Worm (Caenorhabditis elegans) whole organism, young adult: ENCODE data around the gene trmt-10C.2.

Source experiments
- B0261.1 ChIP-seq: sonication (generic microtip); optimal IDR thresholded peaks from 2 replicates; lab custom pipeline; 2016; ENCODE audit warnings: mild to moderate bottlenecking, missing genetic modification characterization, moderate library complexity, missing compliant biosample characterization
- C06A6.2 ChIP-seq: fragments of 200-800 bp; sonication (Bioruptor generic); conservative IDR thresholded peaks from 2 replicates; pipeline ENCODE4 v1.3.6; 2022; ENCODE audit warnings: missing genetic modification characterization, missing compliant biosample characterization
- D2030.7 ChIP-seq: fragments of 200-800 bp; sonication (Bioruptor generic); IDR thresholded peaks from 2 replicates; pipeline ENCODE4 v1.3.6; 2022; ENCODE audit warnings: missing genetic modification reagents, missing genetic modification characterization, missing compliant biosample characterization
- F22D6.2 ChIP-seq: sonication (generic microtip); optimal IDR thresholded peaks from 2 replicates; lab custom pipeline; 2016; ENCODE audit warnings: mild to moderate bottlenecking, missing genetic modification characterization, missing compliant biosample characterization
- F33H1.4 ChIP-seq: fragments of 200-800 bp; sonication (Bioruptor generic); IDR thresholded peaks from 2 replicates; pipeline ENCODE4 v1.3.6; 2022; ENCODE audit warnings: missing genetic modification reagents, missing genetic modification characterization, missing compliant biosample characterization
- F37B4.10 ChIP-seq: fragments of 200-800 bp; sonication (Bioruptor generic); IDR thresholded peaks from 2 replicates; pipeline ENCODE4 v1.3.6; 2022; ENCODE audit warnings: missing genetic modification characterization, missing compliant biosample characterization
- F49E8.2 ChIP-seq: sonication (generic microtip); optimal IDR thresholded peaks from 3 replicates; lab custom pipeline; 2017; ENCODE audit warnings: missing genetic modification characterization, mild to moderate bottlenecking, missing compliant biosample characterization, antibody characterized with exemption, moderate library complexity; ENCODE audit not compliant: insufficient read depth
- F57C9.4 ChIP-seq: sonication (generic microtip); optimal IDR thresholded peaks from 2 replicates; lab custom pipeline; 2017; ENCODE audit warnings: mild to moderate bottlenecking, missing genetic modification characterization, missing compliant biosample characterization
- K12H6.12 ChIP-seq: fragments of 200-800 bp; sonication (Bioruptor generic); optimal IDR thresholded peaks from 2 replicates; lab custom pipeline; 2018; ENCODE audit warnings: mild to moderate bottlenecking, missing genetic modification characterization, missing compliant biosample characterization
- Y53F4B.3 ChIP-seq: fragments of 200-800 bp; sonication (Bioruptor generic); IDR thresholded peaks from 2 replicates; pipeline ENCODE4 v1.3.6; 2022; ENCODE audit warnings: missing genetic modification reagents, missing genetic modification characterization, missing compliant biosample characterization
- Y53G8AR.9 ChIP-seq: fragments of 200-800 bp; sonication (Bioruptor generic); conservative IDR thresholded peaks from 2 replicates; pipeline ENCODE4 v1.3.6; 2022; ENCODE audit warnings: missing genetic modification reagents, missing genetic modification characterization, missing compliant biosample characterization
- akir-1 ChIP-seq: fragments of 200-800 bp; sonication (Bioruptor generic); optimal IDR thresholded peaks from 2 replicates; lab custom pipeline; 2018; ENCODE audit warnings: mild to moderate bottlenecking, missing genetic modification characterization, moderate library complexity, missing compliant biosample characterization
- aptf-2 ChIP-seq: fragments of 200-800 bp; sonication (Bioruptor generic); conservative IDR thresholded peaks from 2 replicates; pipeline ENCODE4 v1.3.6; 2022; ENCODE audit warnings: missing genetic modification reagents, missing genetic modification characterization, missing compliant biosample characterization
- athp-1 ChIP-seq: sonication (generic microtip); optimal IDR thresholded peaks from 2 replicates; lab custom pipeline; 2017; ENCODE audit warnings: mild to moderate bottlenecking, missing genetic modification characterization, missing compliant biosample characterization
- attf-3 ChIP-seq: fragments of 200-800 bp; sonication (Bioruptor generic); conservative IDR thresholded peaks from 2 replicates; pipeline ENCODE4 v1.3.6; 2022; ENCODE audit warnings: missing genetic modification reagents, missing genetic modification characterization, missing compliant biosample characterization
- attf-6 ChIP-seq: fragments of 200-800 bp; sonication (Bioruptor generic); IDR thresholded peaks from 2 replicates; pipeline ENCODE4 v1.3.6; 2022; ENCODE audit warnings: missing genetic modification reagents, missing genetic modification characterization, missing compliant biosample characterization
- bed-2 ChIP-seq: fragments of 200-800 bp; sonication (Bioruptor generic); IDR thresholded peaks from 2 replicates; pipeline ENCODE4 v1.3.6; 2022; ENCODE audit warnings: missing genetic modification reagents, missing genetic modification characterization, missing compliant biosample characterization
- ccch-3 ChIP-seq: fragments of 200-800 bp; sonication (Bioruptor generic); optimal IDR thresholded peaks from 2 replicates; lab custom pipeline; 2018; ENCODE audit warnings: mild to moderate bottlenecking, missing genetic modification characterization, missing compliant biosample characterization
- cebp-1 ChIP-seq, 2 experiments: fragments of 200-800 bp in 1 of 2; sonication (Bioruptor generic) in 1 of 2; sonication (generic microtip) in 1 of 2; IDR thresholded peaks in 1 of 2; optimal IDR thresholded peaks in 1 of 2; 2 replicates each; pipeline versions ENCODE4 v1.3.6 to Lab custom; 2017 to 2022; ENCODE audit warnings: missing compliant biosample characterization in 2 of 2, missing genetic modification characterization in 2 of 2, mild to moderate bottlenecking in 1 of 2, missing genetic modification reagents in 1 of 2, moderate library complexity in 1 of 2
- cebp-2 ChIP-seq: fragments of 200-800 bp; sonication (Bioruptor generic); IDR thresholded peaks from 2 replicates; pipeline ENCODE4 v1.3.6; 2022; ENCODE audit warnings: missing genetic modification characterization, missing compliant biosample characterization
- ceh-100 ChIP-seq: fragments of 200-800 bp; sonication (Bioruptor generic); IDR thresholded peaks from 2 replicates; pipeline ENCODE4 v1.3.6; 2022; ENCODE audit warnings: missing genetic modification reagents, missing genetic modification characterization, missing compliant biosample characterization
- ceh-40 ChIP-seq: fragments of 200-800 bp; sonication (Bioruptor generic); IDR thresholded peaks from 2 replicates; pipeline ENCODE4 v1.3.6; 2022; ENCODE audit warnings: missing genetic modification characterization, missing compliant biosample characterization
- die-1 ChIP-seq: sonication (generic microtip); optimal IDR thresholded peaks from 2 replicates; lab custom pipeline; 2016; ENCODE audit warnings: missing genotype, mild to moderate bottlenecking, missing genetic modification characterization, missing compliant biosample characterization
- dox-1 ChIP-seq: fragments of 200-800 bp; sonication (Bioruptor generic); IDR thresholded peaks from 2 replicates; pipeline ENCODE4 v1.3.6; 2022; ENCODE audit warnings: missing genetic modification reagents, missing genetic modification characterization, missing compliant biosample characterization
- egl-18 ChIP-seq: fragments of 200-800 bp; sonication (Bioruptor generic); IDR thresholded peaks from 2 replicates; pipeline ENCODE4 v1.3.6; 2022; ENCODE audit warnings: missing genetic modification reagents, missing genetic modification characterization, missing compliant biosample characterization
- ekl-4 ChIP-seq: fragments of 200-800 bp; sonication (Bioruptor generic); IDR thresholded peaks from 2 replicates; pipeline ENCODE4 v1.3.6; 2022; ENCODE audit warnings: missing genetic modification reagents, missing genetic modification characterization, missing compliant biosample characterization
- gei-17 ChIP-seq: fragments of 200-800 bp; sonication (Bioruptor generic); optimal IDR thresholded peaks from 2 replicates; lab custom pipeline; 2018; ENCODE audit warnings: mild to moderate bottlenecking, missing genetic modification characterization, missing compliant biosample characterization
- him-1 ChIP-seq: sonication (generic microtip); optimal IDR thresholded peaks from 2 replicates; lab custom pipeline; 2016; ENCODE audit warnings: missing genotype, missing genetic modification reagents, missing genetic modification characterization, missing compliant biosample characterization
- hlh-12 ChIP-seq: sonication (generic microtip); optimal IDR thresholded peaks from 2 replicates; lab custom pipeline; 2016; ENCODE audit warnings: missing genetic modification characterization, missing compliant biosample characterization
- hlh-26 ChIP-seq: fragments of 200-800 bp; sonication (Bioruptor generic); conservative IDR thresholded peaks from 2 replicates; pipeline ENCODE4 v1.3.6; 2022; ENCODE audit warnings: missing genetic modification reagents, missing genetic modification characterization, missing compliant biosample characterization
- hmg-1.2 ChIP-seq: fragments of 200-800 bp; sonication (Bioruptor generic); IDR thresholded peaks from 2 replicates; pipeline ENCODE4 v1.3.6; 2022; ENCODE audit warnings: missing genetic modification reagents, missing genetic modification characterization, missing compliant biosample characterization
- lag-1 ChIP-seq: fragments of 200-800 bp; sonication (Bioruptor generic); IDR thresholded peaks from 2 replicates; pipeline ENCODE4 v1.3.6; 2022; ENCODE audit warnings: missing genetic modification reagents, missing genetic modification characterization, missing compliant biosample characterization
- let-526 ChIP-seq: fragments of 200-800 bp; sonication (Bioruptor generic); IDR thresholded peaks from 2 replicates; pipeline ENCODE4 v1.3.6; 2022; ENCODE audit warnings: missing genetic modification reagents, missing genetic modification characterization, missing compliant biosample characterization
- lin-35 ChIP-seq, 3 experiments: fragments of 150-350 bp in 2 of 3; sonication (generic microtip) in 1 of 3; optimal IDR thresholded peaks; 2 replicates each; lab custom pipeline; 2014 to 2018; ENCODE audit warnings: missing biosample characterization in 3 of 3, missing genetic modification characterization in 3 of 3, missing genetic modification reagents in 3 of 3
- lin-54 ChIP-seq: fragments of 200-800 bp; sonication (Bioruptor generic); optimal IDR thresholded peaks from 2 replicates; lab custom pipeline; 2018; ENCODE audit warnings: mild to moderate bottlenecking, missing genetic modification characterization, missing compliant biosample characterization
- mes-4 ChIP-seq: sonication (generic microtip); optimal IDR thresholded peaks from 2 replicates; lab custom pipeline; 2016; ENCODE audit warnings: missing genotype, missing genetic modification characterization, missing compliant biosample characterization
- nhr-179 ChIP-seq: sonication (generic microtip); optimal IDR thresholded peaks from 2 replicates; lab custom pipeline; 2016; ENCODE audit warnings: mild to moderate bottlenecking, missing genetic modification characterization, missing compliant biosample characterization
- nhr-80 ChIP-seq: sonication (generic microtip); optimal IDR thresholded peaks from 2 replicates; lab custom pipeline; 2016; ENCODE audit warnings: missing genetic modification characterization, missing compliant biosample characterization
- repo-1 ChIP-seq: sonication (generic microtip); optimal IDR thresholded peaks from 2 replicates; lab custom pipeline; 2017; ENCODE audit warnings: mild to moderate bottlenecking, missing genetic modification characterization, missing compliant biosample characterization
- rpc-1 ChIP-seq, 2 experiments: fragments of 150-350 bp in 1 of 2; sonication (generic microtip) in 1 of 2; optimal IDR thresholded peaks; 2 replicates each; lab custom pipeline; 2014 to 2018; ENCODE audit warnings: missing biosample characterization in 1 of 2, missing genetic modification characterization in 1 of 2, missing genetic modification reagents in 1 of 2, missing genotype in 1 of 2
- sdz-38 ChIP-seq: sonication (generic microtip); optimal IDR thresholded peaks from 2 replicates; lab custom pipeline; 2016; ENCODE audit warnings: missing genotype, missing genetic modification characterization, missing compliant biosample characterization
- sea-2 ChIP-seq: fragments of 200-800 bp; sonication (Bioruptor generic); IDR thresholded peaks from 2 replicates; pipeline ENCODE4 v1.3.6; 2022; ENCODE audit warnings: missing genetic modification characterization, missing compliant biosample characterization
- snpc-1.1 ChIP-seq: sonication (generic microtip); optimal IDR thresholded peaks from 2 replicates; lab custom pipeline; 2017; ENCODE audit warnings: missing genetic modification characterization, mild to moderate bottlenecking, missing compliant biosample characterization, antibody characterized with exemption, moderate library complexity, missing genotype, missing genetic modification reagents; ENCODE audit not compliant: insufficient read depth
- tbp1 ChIP-seq: fragments of 200-800 bp; sonication (Bioruptor generic); optimal IDR thresholded peaks from 2 replicates; lab custom pipeline; 2018; ENCODE audit warnings: mild to moderate bottlenecking, missing genetic modification characterization, missing compliant biosample characterization
- tbx-9 ChIP-seq: sonication (generic microtip); optimal IDR thresholded peaks from 2 replicates; lab custom pipeline; 2016; ENCODE audit warnings: borderline replicate concordance, missing genetic modification characterization, inconsistent platforms, missing compliant biosample characterization
- unc-62 ChIP-seq: fragments of 150-350 bp; optimal IDR thresholded peaks from 2 replicates; lab custom pipeline; 2014; ENCODE audit warnings: missing biosample characterization, missing genetic modification reagents, missing genetic modification characterization
- ztf-18 ChIP-seq: sonication (generic microtip); optimal IDR thresholded peaks from 2 replicates; lab custom pipeline; 2016; ENCODE audit warnings: missing genotype, mild to moderate bottlenecking, missing genetic modification characterization, missing compliant biosample characterization
- ztf-6 ChIP-seq: fragments of 200-800 bp; sonication (Bioruptor generic); IDR thresholded peaks from 2 replicates; pipeline ENCODE4 v1.3.6; 2022; ENCODE audit warnings: missing genetic modification reagents, missing genetic modification characterization, missing compliant biosample characterization

trmt-10C.2 gene

DNA sequence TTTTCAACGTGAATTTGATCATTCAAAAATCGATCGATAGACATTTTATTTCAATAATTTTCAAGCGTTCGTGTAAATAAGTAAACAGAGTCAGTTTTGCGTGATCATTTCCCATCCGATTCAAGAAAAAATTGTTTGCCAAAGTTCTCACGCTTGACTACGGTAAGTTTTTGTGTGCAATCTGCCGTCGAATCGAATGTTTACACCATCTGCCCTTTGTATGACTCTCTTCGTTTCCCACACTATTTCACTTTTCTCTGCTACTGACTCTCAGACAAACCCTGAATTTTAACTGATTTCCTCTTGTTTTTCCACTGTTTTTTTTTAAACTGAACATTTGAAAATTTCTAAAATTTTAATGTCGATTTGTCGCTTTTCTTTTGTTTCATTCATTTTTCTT is 1.3 kb upstream of the trmt-10C.2 start (continued):
- TF ChIP-seq hlh-26 (GFP tag; lab: Robert Waterston, UW): no peak
- TF ChIP-seq lin-54 (GFP tag; lab: Kevin White, UChicago): peak; percentile 70
- no peak for TF ChIP-seq B0261.1 (tag; lab: Kevin White, UChicago)
- TF ChIP-seq D2030.7 (GFP tag; lab: Robert Waterston, UW): peak; percentile 85
- no peak for TF ChIP-seq mes-4 (tag; lab: Kevin White, UChicago)
- TF ChIP-seq ceh-100 (GFP tag; lab: Robert Waterston, UW): 0 out of 2 replicates have a peak, but pooled peaks have one; percentile 15
- no peak for TF ChIP-seq egl-18 (GFP tag; lab: Robert Waterston, UW)
- no peak for TF ChIP-seq F37B4.10 (GFP tag; lab: Robert Waterston, UW)
- peak; percentile 63 for TF ChIP-seq repo-1 (tag; lab: Kevin White, UChicago)
- peak; percentile 58 for TF ChIP-seq F49E8.2 (tag; lab: Kevin White, UChicago)
- no peak for TF ChIP-seq tbx-9 (tag; lab: Kevin White, UChicago)
- peak; percentile 47 for TF ChIP-seq nhr-80 (tag; lab: Kevin White, UChicago)
- TF ChIP-seq snpc-1.1 (tag; lab: Kevin White, UChicago): no peak
- no peak for TF ChIP-seq F57C9.4 (tag; lab: Kevin White, UChicago)
- TF ChIP-seq F33H1.4 (GFP tag; lab: Robert Waterston, UW): peak; percentile 61
- TF ChIP-seq lin-35 (GFP tag; optimal IDR thresholded peaks at IDR 0.05; lab: Kevin White, UChicago): peak in 1 of 3 experiments; percentile 56
- TF ChIP-seq dox-1 (GFP tag; lab: Robert Waterston, UW): peak; percentile 84
- no peak for TF ChIP-seq akir-1 (GFP tag; lab: Kevin White, UChicago)
- TF ChIP-seq attf-6: no peak
- TF ChIP-seq tbp1: peak; percentile 57
- peak; percentile 80 for TF ChIP-seq ekl-4 (GFP tag; lab: Robert Waterston, UW)
- TF ChIP-seq K12H6.12: peak; percentile 80
- no peak for TF ChIP-seq rpc-1 (optimal IDR thresholded peaks at IDR 0.05; lab: Kevin White, UChicago)
- TF ChIP-seq rpc-1 (tag; optimal IDR thresholded peaks at IDR 0.05; lab: Kevin White, UChicago): no peak
- no peak for TF ChIP-seq aptf-2 (GFP tag; lab: Robert Waterston, UW)
- TF ChIP-seq athp-1: peak; percentile 69
- no peak for TF ChIP-seq F22D6.2 (tag; lab: Kevin White, UChicago)
- TF ChIP-seq ceh-40: 0 out of 2 replicates have a peak, but pooled peaks have one; percentile 9
- TF ChIP-seq die-1 (tag; lab: Kevin White, UChicago): no peak
- TF ChIP-seq cebp-2 (GFP tag; lab: Robert Waterston, UW): no peak
- TF ChIP-seq Y53F4B.3 (GFP tag; lab: Robert Waterston, UW): no peak
- no peak for TF ChIP-seq cebp-1 (GFP tag; IDR thresholded peaks at IDR 0.05; lab: Robert Waterston, UW)
- TF ChIP-seq cebp-1 (tag; optimal IDR thresholded peaks at IDR 0.05; lab: Kevin White, UChicago): peak; percentile 74
- TF ChIP-seq sdz-38: no peak
- TF ChIP-seq bed-2: no peak
- peak; percentile 97 for TF ChIP-seq hmg-1.2 (GFP tag; lab: Robert Waterston, UW)
- peak; percentile 58 for TF ChIP-seq attf-3
- no peak for TF ChIP-seq unc-62 (GFP tag; lab: Kevin White, UChicago)
- TF ChIP-seq him-1 (tag; lab: Kevin White, UChicago): peak; percentile 26
- TF ChIP-seq C06A6.2 (GFP tag; lab: Robert Waterston, UW): no peak
- TF ChIP-seq sea-2 (GFP tag; lab: Robert Waterston, UW): no peak
- TF ChIP-seq nhr-179: no peak
- TF ChIP-seq let-526 (GFP tag; lab: Robert Waterston, UW): peak; percentile 61; the same call in 1 of the 2 replicates
- TF ChIP-seq hlh-12 (tag; lab: Kevin White, UChicago): no peak
- TF ChIP-seq ccch-3 (GFP tag; lab: Kevin White, UChicago): no peak
- TF ChIP-seq lag-1 (GFP tag; lab: Robert Waterston, UW): no peak
- TF ChIP-seq gei-17 (GFP tag; lab: Kevin White, UChicago): no peak
- no peak for TF ChIP-seq ztf-6 (GFP tag; lab: Robert Waterston, UW)
- peak; percentile 38 for TF ChIP-seq ztf-18
- 0 out of 2 replicates have a peak, but pooled peaks have one; percentile 28 for TF ChIP-seq Y53G8AR.9 (GFP tag; lab: Robert Waterston, UW)
